Fruit fly (Drosophila melanogaster): ENCODE results near the gene CG43117.

The CG43117 gene

dm6 chr3R:26462173-26462959, 7.8 kb downstream of the CG43117 start (continued):
- TF ChIP-seq ss (GFP tag; optimal IDR thresholded peaks at IDR 0.05) (peak in 1 of 2 experiments; percentile 24), CG9139 (GFP tag; optimal IDR thresholded peaks at IDR 0.05) (no peak), net (GFP tag; optimal IDR thresholded peaks at IDR 0.05) (peak; percentile 12), CG32006 (GFP tag; optimal IDR thresholded peaks at IDR 0.05) (peak; percentile 73), pdm3 (GFP tag; optimal IDR thresholded peaks at IDR 0.05) (peak; percentile 29), topi (GFP tag; optimal IDR thresholded peaks at IDR 0.05) (peak; percentile 7), CG4318 (GFP tag; optimal IDR thresholded peaks at IDR 0.05) (peak; percentile 30), Lpt (GFP tag; optimal IDR thresholded peaks at IDR 0.05) (no peak), CG31627 (GFP tag; optimal IDR thresholded peaks at IDR 0.05) (no peak), fkh (GFP tag; optimal IDR thresholded peaks at IDR 0.05) (no peak), Hr4 (GFP tag; optimal IDR thresholded peaks at IDR 0.05) (peak; percentile 71), spab (GFP tag; optimal IDR thresholded peaks at IDR 0.05) (no peak), CG3919 (GFP tag; optimal IDR thresholded peaks at IDR 0.05) (peak; percentile 60), lz (GFP tag; optimal IDR thresholded peaks at IDR 0.05) (no peak), fd85E (GFP tag; optimal IDR thresholded peaks at IDR 0.05) (no peak), Sox14 (GFP tag; optimal IDR thresholded peaks at IDR 0.05) (peak; percentile 16), CG6808 (GFP tag; optimal IDR thresholded peaks at IDR 0.05) (peak; percentile 60), Smox (GFP tag; optimal IDR thresholded peaks at IDR 0.05) (no peak), cyc (GFP tag; optimal IDR thresholded peaks at IDR 0.05) (no peak), CG8632 (GFP tag; optimal IDR thresholded peaks at IDR 0.05) (no peak), CG11762 (GFP tag; optimal IDR thresholded peaks at IDR 0.05; ENCODE audit: insufficient read depth) (peak; percentile 29), CG7368 (GFP tag; optimal IDR thresholded peaks at IDR 0.05) (no peak), OdsH (GFP tag; optimal IDR thresholded peaks at IDR 0.05) (peak; percentile 54), CG34406 (GFP tag; optimal IDR thresholded peaks at IDR 0.05) (no peak), CG11294 (GFP tag; IDR thresholded peaks at IDR 0.05) (no peak), fd59A (GFP tag; optimal IDR thresholded peaks at IDR 0.05) (no peak), Ets21C (GFP tag; optimal IDR thresholded peaks at IDR 0.05) (no peak)

dm6 chr3R:26463146-26463545, 8.6 kb downstream of the CG43117 start:
- TF ChIP-seq CG3919 (GFP tag; optimal IDR thresholded peaks at IDR 0.05) (no peak), CG1621 (tag; optimal IDR thresholded peaks at IDR 0.05) (no peak), Eip78C (GFP tag) (no peak), eg (GFP tag; IDR thresholded peaks at IDR 0.05) (no peak), cyc (GFP tag; optimal IDR thresholded peaks at IDR 0.05) (no peak), vri (GFP tag; optimal IDR thresholded peaks at IDR 0.05) (no peak), Met (GFP tag; optimal IDR thresholded peaks at IDR 0.05) (no peak), fkh (GFP tag; optimal IDR thresholded peaks at IDR 0.05) (no peak), Smox (GFP tag; optimal IDR thresholded peaks at IDR 0.05) (no peak), CG8319 (GFP tag; optimal IDR thresholded peaks at IDR 0.05) (no peak), CG6808 (GFP tag; optimal IDR thresholded peaks at IDR 0.05) (no peak), lz (GFP tag; optimal IDR thresholded peaks at IDR 0.05) (no peak), CG9139 (GFP tag; optimal IDR thresholded peaks at IDR 0.05) (no peak), OdsH (GFP tag; optimal IDR thresholded peaks at IDR 0.05) (no peak), CG10669 (GFP tag; optimal IDR thresholded peaks at IDR 0.05) (no peak), CG4318 (GFP tag; optimal IDR thresholded peaks at IDR 0.05) (no peak), net (GFP tag; optimal IDR thresholded peaks at IDR 0.05) (no peak), Hr4 (GFP tag; optimal IDR thresholded peaks at IDR 0.05) (no peak)

dm6 chr3R:26463558-26463957, 9.0 kb downstream of the CG43117 start:
- TF ChIP-seq vri (GFP tag; optimal IDR thresholded peaks at IDR 0.05) (peak; percentile 85), CG11902 (GFP tag; optimal IDR thresholded peaks at IDR 0.05) (no peak), CG1621 (tag; optimal IDR thresholded peaks at IDR 0.05) (no peak), Eip75B (GFP tag; optimal IDR thresholded peaks at IDR 0.05) (peak; percentile 18), fd85E (GFP tag; optimal IDR thresholded peaks at IDR 0.05) (no peak), svp (GFP tag) (peak; percentile 47), Eip93F (GFP tag; optimal IDR thresholded peaks at IDR 0.05) (peak; percentile 17), CG8119 (GFP tag; IDR thresholded peaks at IDR 0.05) (no peak), fd59A (GFP tag; optimal IDR thresholded peaks at IDR 0.05) (no peak), spab (GFP tag; optimal IDR thresholded peaks at IDR 0.05) (no peak), esn (GFP tag; optimal IDR thresholded peaks at IDR 0.05) (no peak)
